Worm (Caenorhabditis elegans) whole organism, L2 larva: ENCODE measurements around the gene T26C12.2.

Experiments used
- C34F6.9 ChIP-seq: fragments of 150-350 bp; optimal IDR thresholded peaks from 2 replicates; lab custom pipeline; 2014; ENCODE audit warnings: missing biosample characterization, missing genetic modification characterization
- R02D3.7 ChIP-seq: fragments of 150-350 bp; optimal IDR thresholded peaks from 2 replicates; lab custom pipeline; 2014; ENCODE audit warnings: missing biosample characterization, missing genetic modification characterization
- alr-1 ChIP-seq: fragments of 150-350 bp; optimal IDR thresholded peaks from 2 replicates; lab custom pipeline; 2014; ENCODE audit warnings: missing biosample characterization, missing genetic modification characterization
- aly-2 ChIP-seq: fragments of 150-350 bp; optimal IDR thresholded peaks from 2 replicates; lab custom pipeline; 2014; ENCODE audit warnings: missing biosample characterization, missing genetic modification characterization
- ama-1 ChIP-seq: fragments of 150-350 bp; optimal IDR thresholded peaks from 2 replicates; lab custom pipeline; 2018; ENCODE audit warnings: inconsistent platforms
- ceh-16 ChIP-seq: fragments of 150-350 bp; optimal IDR thresholded peaks from 2 replicates; lab custom pipeline; 2014; ENCODE audit warnings: missing biosample characterization, missing genetic modification characterization
- ceh-82 ChIP-seq: fragments of 150-350 bp; optimal IDR thresholded peaks from 2 replicates; lab custom pipeline; 2014; ENCODE audit warnings: missing biosample characterization, missing genetic modification characterization
- crh-2 ChIP-seq: sonication (generic microtip); optimal IDR thresholded peaks from 2 replicates; lab custom pipeline; 2017; ENCODE audit warnings: missing biosample characterization, missing genetic modification characterization
- dmd-4 ChIP-seq: sonication (generic microtip); optimal IDR thresholded peaks from 2 replicates; lab custom pipeline; 2017; ENCODE audit warnings: missing biosample characterization, missing genetic modification characterization
- egl-27 ChIP-seq: sonication (generic microtip); optimal IDR thresholded peaks from 3 replicates; lab custom pipeline; 2017; ENCODE audit warnings: missing biosample characterization, missing genetic modification reagents, missing genetic modification characterization
- elt-1 ChIP-seq: fragments of 150-350 bp; optimal IDR thresholded peaks from 2 replicates; lab custom pipeline; 2014; ENCODE audit warnings: missing biosample characterization, missing genetic modification characterization
- elt-3 ChIP-seq: sonication (generic microtip); optimal IDR thresholded peaks from 2 replicates; lab custom pipeline; 2017; ENCODE audit warnings: missing biosample characterization, missing genetic modification characterization
- fos-1 ChIP-seq: fragments of 150-350 bp; optimal IDR thresholded peaks from 2 replicates; lab custom pipeline; 2014; ENCODE audit warnings: missing biosample characterization, missing genetic modification characterization
- lin-13 ChIP-seq: fragments of 150-350 bp; optimal IDR thresholded peaks from 2 replicates; lab custom pipeline; 2014; ENCODE audit warnings: missing biosample characterization, missing genetic modification reagents, missing genetic modification characterization
- lsy-2 ChIP-seq, 2 experiments: fragments of 150-350 bp in 1 of 2; sonication (generic microtip) in 1 of 2; optimal IDR thresholded peaks; 2 replicates each; lab custom pipeline; 2014 to 2017; ENCODE audit warnings: missing biosample characterization in 2 of 2, missing genetic modification characterization in 2 of 2
- mab-5 ChIP-seq: fragments of 150-350 bp; optimal IDR thresholded peaks from 2 replicates; lab custom pipeline; 2014; ENCODE audit warnings: missing biosample characterization, missing genetic modification characterization
- mbf-1 ChIP-seq: sonication (generic microtip); optimal IDR thresholded peaks from 2 replicates; lab custom pipeline; 2017; ENCODE audit warnings: missing biosample characterization, missing genetic modification characterization
- nhr-10 ChIP-seq: sonication (generic microtip); optimal IDR thresholded peaks from 2 replicates; lab custom pipeline; 2017; ENCODE audit warnings: missing biosample characterization, missing genetic modification characterization
- nhr-11 ChIP-seq: fragments of 150-350 bp; optimal IDR thresholded peaks from 2 replicates; lab custom pipeline; 2014; ENCODE audit warnings: missing biosample characterization, missing genetic modification characterization
- nhr-12 ChIP-seq: fragments of 150-350 bp; optimal IDR thresholded peaks from 2 replicates; lab custom pipeline; 2014; ENCODE audit warnings: missing biosample characterization, missing genetic modification characterization
- nhr-129 ChIP-seq: fragments of 150-350 bp; optimal IDR thresholded peaks from 2 replicates; lab custom pipeline; 2014; ENCODE audit warnings: missing biosample characterization, missing genetic modification characterization
- nhr-21 ChIP-seq: fragments of 150-350 bp; optimal IDR thresholded peaks from 2 replicates; lab custom pipeline; 2014; ENCODE audit warnings: missing biosample characterization, missing genetic modification characterization
- nhr-23 ChIP-seq: fragments of 150-350 bp; optimal IDR thresholded peaks from 2 replicates; lab custom pipeline; 2014; ENCODE audit warnings: missing biosample characterization, missing genetic modification reagents, missing genetic modification characterization
- nhr-237 ChIP-seq: fragments of 150-350 bp; optimal IDR thresholded peaks from 2 replicates; lab custom pipeline; 2014; ENCODE audit warnings: missing biosample characterization, missing genetic modification characterization
- nhr-6 ChIP-seq: fragments of 150-350 bp; optimal IDR thresholded peaks from 2 replicates; lab custom pipeline; 2014; ENCODE audit warnings: missing biosample characterization, missing genetic modification characterization
- nhr-77 ChIP-seq: fragments of 150-350 bp; optimal IDR thresholded peaks from 2 replicates; lab custom pipeline; 2014; ENCODE audit warnings: missing biosample characterization, missing genetic modification characterization
- sem-4 ChIP-seq: fragments of 150-350 bp; optimal IDR thresholded peaks from 2 replicates; lab custom pipeline; 2014; ENCODE audit warnings: missing biosample characterization, missing genetic modification reagents, missing genetic modification characterization
- skn-1 ChIP-seq: sonication (generic microtip); optimal IDR thresholded peaks from 2 replicates; lab custom pipeline; 2017; ENCODE audit warnings: missing biosample characterization, missing genetic modification characterization
- sma-3 ChIP-seq: sonication (generic microtip); optimal IDR thresholded peaks from 2 replicates; lab custom pipeline; 2016; ENCODE audit warnings: missing genetic modification reagents, missing genetic modification characterization, missing compliant biosample characterization
- sma-9 ChIP-seq, 2 experiments: fragments of 150-350 bp in 1 of 2; sonication (generic microtip) in 1 of 2; optimal IDR thresholded peaks; 2 replicates each; lab custom pipeline; 2014 to 2016; ENCODE audit warnings: missing genetic modification characterization in 2 of 2, mild to moderate bottlenecking in 1 of 2, missing biosample characterization in 1 of 2, missing compliant biosample characterization in 1 of 2, missing genetic modification reagents in 1 of 2, moderate library complexity in 1 of 2
- snpc-4 ChIP-seq: fragments of 150-350 bp; optimal IDR thresholded peaks from 2 replicates; lab custom pipeline; 2014; ENCODE audit warnings: missing biosample characterization, missing genetic modification characterization
- unc-39 ChIP-seq: fragments of 150-350 bp; optimal IDR thresholded peaks from 2 replicates; lab custom pipeline; 2014; ENCODE audit warnings: missing biosample characterization, missing genetic modification characterization
- unc-55 ChIP-seq: fragments of 150-350 bp; sonication (generic microtip); optimal IDR thresholded peaks from 3 replicates; lab custom pipeline; 2014; ENCODE audit warnings: missing biosample characterization, missing genetic modification reagents, missing genetic modification characterization
- unc-62 ChIP-seq: fragments of 150-350 bp; optimal IDR thresholded peaks from 2 replicates; lab custom pipeline; 2014; ENCODE audit warnings: missing biosample characterization, missing genetic modification reagents, missing genetic modification characterization
- zag-1 ChIP-seq: fragments of 150-350 bp; optimal IDR thresholded peaks from 2 replicates; lab custom pipeline; 2014; ENCODE audit warnings: missing biosample characterization, missing genetic modification characterization
- ztf-1 ChIP-seq: fragments of 200-800 bp; sonication (Bioruptor generic); conservative IDR thresholded peaks from 2 replicates; pipeline ENCODE4 v1.3.6; 2022; ENCODE audit warnings: missing genetic modification characterization, missing compliant biosample characterization
- ztf-11 ChIP-seq: sonication (generic microtip); optimal IDR thresholded peaks from 2 replicates; lab custom pipeline; 2017; ENCODE audit warnings: missing biosample characterization, missing genetic modification characterization
- ztf-4 ChIP-seq: fragments of 150-350 bp; optimal IDR thresholded peaks from 2 replicates; lab custom pipeline; 2014; ENCODE audit warnings: missing biosample characterization, missing genetic modification characterization

Gene T26C12.2

ce11 chrIV:3271342-3271741, 5.8 kb upstream of the T26C12.2 start:
- TF ChIP-seq sma-3 (GFP tag; lab: Kevin White, UChicago) (no peak), mab-5 (tag; lab: Kevin White, UChicago) (no peak), ceh-82 (no peak), lin-13 (GFP tag; lab: Kevin White, UChicago) (no peak), nhr-23 (tag; lab: Kevin White, UChicago) (no peak), nhr-237 (tag; lab: Kevin White, UChicago) (no peak), nhr-11 (tag; lab: Kevin White, UChicago) (no peak), nhr-6 (tag; lab: Kevin White, UChicago) (no peak), zag-1 (tag; lab: Kevin White, UChicago) (no peak), nhr-129 (tag; lab: Kevin White, UChicago) (no peak), ztf-1 (no peak), dmd-4 (tag; lab: Kevin White, UChicago) (no peak), unc-55 (GFP tag; lab: Kevin White, UChicago) (no peak), fos-1 (tag; lab: Kevin White, UChicago) (no peak)

- no peak for TF ChIP-seq snpc-4 (tag; lab: Kevin White, UChicago)
- no peak for TF ChIP-seq unc-62 (GFP tag; lab: Kevin White, UChicago)
These were observed 2.0 kb upstream of the T26C12.2 start, which contains the start of gene clec-173 for ce11 chrIV:3267581-3267980. Gene clec-173, minus strand, starts transcription at chrIV:3267681.

ce11 chrIV:3266841-3267240, 1.3 kb upstream of the T26C12.2 start:
- TF ChIP-seq ztf-11 (tag; lab: Kevin White, UChicago) (no peak), aly-2 (tag; lab: Kevin White, UChicago) (no peak), R02D3.7 (tag; lab: Kevin White, UChicago) (no peak), unc-39 (tag; lab: Kevin White, UChicago) (no peak), dmd-4 (tag; lab: Kevin White, UChicago) (no peak), ztf-4 (tag; lab: Kevin White, UChicago) (no peak), crh-2 (tag; lab: Kevin White, UChicago) (no peak), snpc-4 (tag; lab: Kevin White, UChicago) (no peak), egl-27 (tag; lab: Kevin White, UChicago) (no peak), sma-9 (GFP tag; optimal IDR thresholded peaks at IDR 0.05; lab: Kevin White, UChicago) (no peak), sma-9 (tag; optimal IDR thresholded peaks at IDR 0.05; lab: Kevin White, UChicago) (no peak), nhr-21 (no peak), alr-1 (no peak), elt-1 (tag; lab: Kevin White, UChicago) (no peak), ama-1 (lab: Kevin White, UChicago) (no peak), mbf-1 (tag; lab: Kevin White, UChicago) (no peak), C34F6.9 (no peak), nhr-10 (tag; lab: Kevin White, UChicago) (no peak), sem-4 (tag; lab: Kevin White, UChicago) (no peak)
- TF ChIP-seq, all 48 proteins: peak for 0

ce11 chrIV:3261761-3262160, 3.8 kb downstream of the T26C12.2 start:
- TF ChIP-seq ceh-82 (no peak), nhr-129 (tag; lab: Kevin White, UChicago) (no peak), unc-39 (tag; lab: Kevin White, UChicago) (no peak), skn-1 (tag; lab: Kevin White, UChicago) (no peak), fos-1 (tag; lab: Kevin White, UChicago) (no peak), elt-1 (tag; lab: Kevin White, UChicago) (no peak), dmd-4 (tag; lab: Kevin White, UChicago) (no peak), ztf-11 (tag; lab: Kevin White, UChicago) (no peak), nhr-21 (no peak), nhr-12 (tag; lab: Kevin White, UChicago) (no peak), ztf-1 (no peak), elt-3 (tag; lab: Kevin White, UChicago) (no peak), crh-2 (tag; lab: Kevin White, UChicago) (no peak), nhr-23 (tag; lab: Kevin White, UChicago) (no peak), lsy-2 (tag; optimal IDR thresholded peaks at IDR 0.05; lab: Kevin White, UChicago) (no peak), ceh-16 (tag; lab: Kevin White, UChicago) (no peak), ama-1 (lab: Kevin White, UChicago) (no peak), nhr-77 (tag; lab: Kevin White, UChicago) (no peak), nhr-10 (tag; lab: Kevin White, UChicago) (no peak)
